Worm (Caenorhabditis elegans) whole organism, young adult: ENCODE data around the gene aak-1.

Experiments
- B0035.1 ChIP-seq: sonication (generic microtip); optimal IDR thresholded peaks from 2 replicates; lab custom pipeline; 2016; ENCODE audit warnings: missing genetic modification characterization, mild to moderate bottlenecking, missing compliant biosample characterization, missing genotype, missing genetic modification reagents
- C06A6.2 ChIP-seq: fragments of 200-800 bp; sonication (Bioruptor generic); conservative IDR thresholded peaks from 2 replicates; pipeline ENCODE4 v1.3.6; 2022; ENCODE audit warnings: missing genetic modification characterization, missing compliant biosample characterization
- F52B5.7 ChIP-seq: sonication (generic microtip); optimal IDR thresholded peaks from 2 replicates; lab custom pipeline; 2016; ENCODE audit warnings: mild to moderate bottlenecking, missing genetic modification characterization, missing compliant biosample characterization
- K12H6.12 ChIP-seq: fragments of 200-800 bp; sonication (Bioruptor generic); optimal IDR thresholded peaks from 2 replicates; lab custom pipeline; 2018; ENCODE audit warnings: mild to moderate bottlenecking, missing genetic modification characterization, missing compliant biosample characterization
- Y79H2A.3 ChIP-seq: fragments of 200-800 bp; sonication (Bioruptor generic); conservative IDR thresholded peaks from 2 replicates; pipeline ENCODE4 v1.3.6; 2022; ENCODE audit warnings: missing genetic modification reagents, missing genetic modification characterization, missing compliant biosample characterization
- ceh-100 ChIP-seq: fragments of 200-800 bp; sonication (Bioruptor generic); IDR thresholded peaks from 2 replicates; pipeline ENCODE4 v1.3.6; 2022; ENCODE audit warnings: missing genetic modification reagents, missing genetic modification characterization, missing compliant biosample characterization
- ceh-91 ChIP-seq: fragments of 200-800 bp; sonication (Bioruptor generic); IDR thresholded peaks from 2 replicates; pipeline ENCODE4 v1.3.6; 2022; ENCODE audit warnings: missing genetic modification reagents, missing genetic modification characterization, missing compliant biosample characterization
- hlh-12 ChIP-seq: sonication (generic microtip); optimal IDR thresholded peaks from 2 replicates; lab custom pipeline; 2016; ENCODE audit warnings: missing genetic modification characterization, missing compliant biosample characterization
- madf-10 ChIP-seq: sonication (generic microtip); optimal IDR thresholded peaks from 2 replicates; lab custom pipeline; 2016; ENCODE audit warnings: mild to moderate bottlenecking, missing genetic modification characterization, missing compliant biosample characterization
- madf-8 ChIP-seq: fragments of 200-800 bp; sonication (Bioruptor generic); conservative IDR thresholded peaks from 2 replicates; pipeline ENCODE4 v1.3.6; 2022; ENCODE audit warnings: missing genetic modification reagents, missing genetic modification characterization, missing compliant biosample characterization
- mcd-1 ChIP-seq: fragments of 200-800 bp; sonication (Bioruptor generic); IDR thresholded peaks from 2 replicates; pipeline ENCODE4 v1.3.6; 2022; ENCODE audit warnings: missing genetic modification reagents, missing genetic modification characterization, missing compliant biosample characterization
- mel-28 ChIP-seq: sonication (generic microtip); optimal IDR thresholded peaks from 2 replicates; lab custom pipeline; 2016; ENCODE audit warnings: borderline replicate concordance, mild to moderate bottlenecking, missing genetic modification characterization, missing compliant biosample characterization
- nfyb-1 ChIP-seq: fragments of 200-800 bp; sonication (Bioruptor generic); IDR thresholded peaks from 2 replicates; pipeline ENCODE4 v1.3.6; 2022; ENCODE audit warnings: missing genetic modification reagents, missing genetic modification characterization, missing compliant biosample characterization
- sea-2 ChIP-seq: fragments of 200-800 bp; sonication (Bioruptor generic); IDR thresholded peaks from 2 replicates; pipeline ENCODE4 v1.3.6; 2022; ENCODE audit warnings: missing genetic modification characterization, missing compliant biosample characterization
- snpc-4 ChIP-seq, 5 experiments: fragments of 150-350 bp in 1 of 5; sonication (generic microtip) in 4 of 5; optimal IDR thresholded peaks; 2 replicates each; lab custom pipeline; 2014 to 2018; ENCODE audit warnings: missing genetic modification characterization in 5 of 5, missing biosample characterization in 3 of 5, antibody characterized with exemption in 2 of 5, mild to moderate bottlenecking in 2 of 5, missing compliant biosample characterization in 2 of 5, missing genotype in 2 of 5, moderate library complexity in 2 of 5, missing genetic modification reagents in 1 of 5
- sptf-2 ChIP-seq: fragments of 200-800 bp; sonication (Bioruptor generic); optimal IDR thresholded peaks from 2 replicates; lab custom pipeline; 2018; ENCODE audit warnings: mild to moderate bottlenecking, missing genetic modification characterization, missing compliant biosample characterization

aak-1 gene

ce11 chrIII:8709735-8710134 is 51.2 kb downstream of the aak-1 start:
- TF ChIP-seq nfyb-1 (GFP tag; lab: Robert Waterston, UW) (no peak), snpc-4 (GFP tag; optimal IDR thresholded peaks at IDR 0.05; lab: Kevin White, UChicago) (no peak), snpc-4 (tag; optimal IDR thresholded peaks at IDR 0.05; lab: Kevin White, UChicago) (no peak), mcd-1 (GFP tag; lab: Robert Waterston, UW) (no peak), madf-8 (GFP tag; lab: Robert Waterston, UW) (no peak), mel-28 (tag; lab: Kevin White, UChicago) (no peak), ceh-100 (no peak), Y79H2A.3 (GFP tag; lab: Robert Waterston, UW) (no peak), madf-10 (no peak), K12H6.12 (tag; lab: Kevin White, UChicago) (no peak), sptf-2 (GFP tag; lab: Kevin White, UChicago) (no peak), B0035.1 (tag; lab: Kevin White, UChicago) (no peak), ceh-91 (GFP tag; lab: Robert Waterston, UW) (no peak), sea-2 (GFP tag; lab: Robert Waterston, UW) (no peak), hlh-12 (tag; lab: Kevin White, UChicago) (no peak), F52B5.7 (tag; lab: Kevin White, UChicago) (no peak), C06A6.2 (GFP tag; lab: Robert Waterston, UW) (no peak)
